Fruit fly (Drosophila melanogaster) whole organism, prepupa: Measurements from ENCODE around the gene CG13457.
A peak's percentile ranks its signal among the peaks of the same experiment; 100 is the strongest.

ENCODE experiments used
- Blimp-1 ChIP-seq: fragments of 200-800 bp; sonication (Bioruptor generic); optimal IDR thresholded peaks from 3 replicates; lab custom pipeline; 2017; ENCODE audit warnings: missing biosample characterization, missing genetic modification characterization, mild to moderate bottlenecking, moderate library complexity, missing genetic modification reagents
- CG10631 ChIP-seq: fragments of 200-800 bp; sonication (Bioruptor generic); optimal IDR thresholded peaks from 2 replicates; lab custom pipeline; 2016; ENCODE audit warnings: missing biosample characterization, missing genetic modification characterization
- CG11294 ChIP-seq: fragments of 200-800 bp; sonication (Bioruptor generic); IDR thresholded peaks from 2 replicates; pipeline ENCODE4 v1.3.6; 2022; ENCODE audit warnings: missing biosample characterization, missing genetic modification characterization
- CG11762 ChIP-seq: fragments of 200-800 bp; sonication (Bioruptor generic); optimal IDR thresholded peaks from 3 replicates; lab custom pipeline; 2016; ENCODE audit warnings: missing biosample characterization, missing genetic modification characterization; ENCODE audit not compliant: insufficient read depth
- CG11902 ChIP-seq: fragments of 200-800 bp; sonication (Bioruptor generic); optimal IDR thresholded peaks from 3 replicates; lab custom pipeline; 2016; ENCODE audit warnings: missing biosample characterization, missing genetic modification characterization
- CG15336 ChIP-seq: fragments of 200-800 bp; sonication (Bioruptor generic); IDR thresholded peaks from 2 replicates; pipeline ENCODE4 v1.3.6; 2022; ENCODE audit warnings: missing biosample characterization, missing genetic modification characterization
- CG16779 ChIP-seq: fragments of 200-800 bp; sonication (Bioruptor generic); optimal IDR thresholded peaks from 3 replicates; lab custom pipeline; 2017; ENCODE audit warnings: missing biosample characterization, mild to moderate bottlenecking, missing genetic modification characterization
- CG3032 ChIP-seq: fragments of 200-800 bp; optimal IDR thresholded peaks from 2 replicates; lab custom pipeline; 2019; ENCODE audit warnings: missing biosample characterization, mild to moderate bottlenecking, missing genetic modification characterization, moderate library complexity
- CG34406 ChIP-seq: fragments of 200-800 bp; sonication (Bioruptor generic); optimal IDR thresholded peaks from 3 replicates; lab custom pipeline; 2016; ENCODE audit warnings: missing biosample characterization, missing genetic modification characterization
- CG3919 ChIP-seq: fragments of 200-800 bp; sonication (Bioruptor generic); optimal IDR thresholded peaks from 3 replicates; lab custom pipeline; 2016; ENCODE audit warnings: missing biosample characterization, missing genetic modification characterization
- CG4318 ChIP-seq: fragments of 200-800 bp; sonication (Bioruptor generic); optimal IDR thresholded peaks from 3 replicates; lab custom pipeline; 2017; ENCODE audit warnings: missing biosample characterization, mild to moderate bottlenecking, missing genetic modification characterization
- CG6163 ChIP-seq: fragments of 200-800 bp; sonication (Bioruptor generic); IDR thresholded peaks from 3 replicates; pipeline ENCODE4 v1.3.6; 2022; ENCODE audit warnings: missing biosample characterization, missing genetic modification characterization
- CG6276 ChIP-seq: fragments of 200-800 bp; sonication (Bioruptor generic); optimal IDR thresholded peaks from 2 replicates; lab custom pipeline; 2017; ENCODE audit warnings: missing biosample characterization, mild to moderate bottlenecking, missing genetic modification characterization
- CG6792 ChIP-seq: fragments of 200-800 bp; sonication (Bioruptor generic); optimal IDR thresholded peaks from 3 replicates; lab custom pipeline; 2016; ENCODE audit warnings: missing biosample characterization, missing genetic modification characterization
- CG6808 ChIP-seq: fragments of 200-800 bp; sonication (Bioruptor generic); optimal IDR thresholded peaks from 3 replicates; lab custom pipeline; 2017; ENCODE audit warnings: missing biosample characterization, missing genetic modification characterization, mild to moderate bottlenecking, moderate library complexity, missing genetic modification reagents
- CG6854 ChIP-seq: fragments of 200-800 bp; sonication (Bioruptor generic); optimal IDR thresholded peaks from 2 replicates; lab custom pipeline; 2017; ENCODE audit warnings: missing biosample characterization, mild to moderate bottlenecking, missing genetic modification characterization
- CG7368 ChIP-seq: fragments of 200-800 bp; sonication (Bioruptor generic); optimal IDR thresholded peaks from 3 replicates; lab custom pipeline; 2016; ENCODE audit warnings: missing biosample characterization, missing genetic modification characterization
- CG8119 ChIP-seq: fragments of 200-800 bp; sonication (Bioruptor generic); IDR thresholded peaks from 3 replicates; pipeline ENCODE4 v1.3.6; 2022; ENCODE audit warnings: missing biosample characterization, missing genetic modification characterization
- CG8319 ChIP-seq: fragments of 200-800 bp; sonication (Bioruptor generic); optimal IDR thresholded peaks from 3 replicates; lab custom pipeline; 2016; ENCODE audit warnings: missing biosample characterization, missing genetic modification characterization
- CG8632 ChIP-seq: fragments of 200-800 bp; sonication (Bioruptor generic); optimal IDR thresholded peaks from 3 replicates; lab custom pipeline; 2016; ENCODE audit warnings: missing biosample characterization, missing genetic modification characterization
- CG9139 ChIP-seq: fragments of 200-800 bp; sonication (Bioruptor generic); optimal IDR thresholded peaks from 3 replicates; lab custom pipeline; 2017; ENCODE audit warnings: missing biosample characterization, mild to moderate bottlenecking, missing genetic modification characterization
- Eip75B ChIP-seq: fragments of 200-800 bp; sonication (Bioruptor generic); optimal IDR thresholded peaks from 3 replicates; lab custom pipeline; 2016; ENCODE audit warnings: missing biosample characterization, missing genetic modification characterization
- Eip78C ChIP-seq: fragments of 200-800 bp; sonication (Bioruptor generic); peaks from one replicate; lab custom pipeline; 2016; ENCODE audit warnings: missing biosample characterization, missing genetic modification characterization
- Ets21C ChIP-seq: fragments of 200-800 bp; sonication (Bioruptor generic); optimal IDR thresholded peaks from 3 replicates; lab custom pipeline; 2016; ENCODE audit warnings: missing biosample characterization, missing genetic modification characterization
- Ets96B ChIP-seq: fragments of 200-800 bp; optimal IDR thresholded peaks from 2 replicates; lab custom pipeline; 2019; ENCODE audit warnings: missing biosample characterization, mild to moderate bottlenecking, missing genetic modification characterization, moderate library complexity
- Gug ChIP-seq: fragments of 200-800 bp; sonication (Bioruptor generic); IDR thresholded peaks from 2 replicates; pipeline ENCODE4 v1.3.6; 2022; ENCODE audit warnings: missing biosample characterization, missing genetic modification characterization
- Hr38 ChIP-seq: sonication (Bioruptor generic); optimal IDR thresholded peaks from 2 replicates; lab custom pipeline; 2016; ENCODE audit warnings: missing biosample characterization, missing genetic modification characterization
- Hr39 ChIP-seq: fragments of 200-800 bp; sonication (Bioruptor generic); optimal IDR thresholded peaks from 2 replicates; lab custom pipeline; 2016; ENCODE audit warnings: missing biosample characterization, missing genetic modification characterization
- Hr4 ChIP-seq: fragments of 200-800 bp; sonication (Bioruptor generic); optimal IDR thresholded peaks from 3 replicates; lab custom pipeline; 2016; ENCODE audit warnings: missing biosample characterization, missing genetic modification characterization
- Lpt ChIP-seq: fragments of 200-800 bp; sonication (Bioruptor generic); optimal IDR thresholded peaks from 3 replicates; lab custom pipeline; 2016; ENCODE audit warnings: missing biosample characterization, missing genetic modification characterization
- Met ChIP-seq: fragments of 200-800 bp; sonication (Bioruptor generic); optimal IDR thresholded peaks from 3 replicates; lab custom pipeline; 2016; ENCODE audit warnings: missing biosample characterization, missing genetic modification characterization
- OdsH ChIP-seq: fragments of 200-800 bp; sonication (Bioruptor generic); optimal IDR thresholded peaks from 3 replicates; lab custom pipeline; 2016; ENCODE audit warnings: missing biosample characterization, missing genetic modification characterization
- Smox ChIP-seq: fragments of 200-800 bp; sonication (Bioruptor generic); optimal IDR thresholded peaks from 3 replicates; lab custom pipeline; 2016; ENCODE audit warnings: missing biosample characterization, missing genetic modification characterization
- Sox102F ChIP-seq: fragments of 200-800 bp; sonication (Bioruptor generic); optimal IDR thresholded peaks from 2 replicates; lab custom pipeline; 2016; ENCODE audit warnings: missing biosample characterization, mild to moderate bottlenecking, missing genetic modification characterization
- Sox15 ChIP-seq: fragments of 200-800 bp; sonication (Bioruptor generic); optimal IDR thresholded peaks from 3 replicates; lab custom pipeline; 2016; ENCODE audit warnings: missing biosample characterization, missing genetic modification characterization
- achi ChIP-seq: fragments of 200-800 bp; sonication (Bioruptor generic); optimal IDR thresholded peaks from 3 replicates; lab custom pipeline; 2016; ENCODE audit warnings: missing biosample characterization, missing genetic modification characterization
- acj6 ChIP-seq: fragments of 200-800 bp; sonication (Bioruptor generic); optimal IDR thresholded peaks from 3 replicates; lab custom pipeline; 2016; ENCODE audit warnings: missing biosample characterization, missing genetic modification characterization
- eg ChIP-seq: fragments of 200-800 bp; sonication (Bioruptor generic); IDR thresholded peaks from 3 replicates; pipeline ENCODE4 v1.3.6; 2022; ENCODE audit warnings: missing biosample characterization, missing genetic modification characterization
- esn ChIP-seq: fragments of 200-800 bp; sonication (Bioruptor generic); optimal IDR thresholded peaks from 2 replicates; lab custom pipeline; 2016; ENCODE audit warnings: missing biosample characterization, mild to moderate bottlenecking, missing genetic modification characterization, moderate library complexity
- fd59A ChIP-seq: fragments of 200-800 bp; sonication (Bioruptor generic); optimal IDR thresholded peaks from 2 replicates; lab custom pipeline; 2017; ENCODE audit warnings: missing biosample characterization, mild to moderate bottlenecking, missing genetic modification characterization, missing genetic modification reagents
- fd85E ChIP-seq: fragments of 200-800 bp; sonication (Bioruptor generic); optimal IDR thresholded peaks from 3 replicates; lab custom pipeline; 2016; ENCODE audit warnings: missing biosample characterization, missing genetic modification characterization
- fkh ChIP-seq: fragments of 200-800 bp; sonication (Bioruptor generic); optimal IDR thresholded peaks from 3 replicates; lab custom pipeline; 2017; ENCODE audit warnings: missing biosample characterization, mild to moderate bottlenecking, missing genetic modification characterization, moderate library complexity
- lz ChIP-seq: fragments of 200-800 bp; sonication (Bioruptor generic); optimal IDR thresholded peaks from 3 replicates; lab custom pipeline; 2016; ENCODE audit warnings: missing biosample characterization, missing genetic modification characterization
- net ChIP-seq: fragments of 200-800 bp; sonication (Bioruptor generic); optimal IDR thresholded peaks from 3 replicates; lab custom pipeline; 2016; ENCODE audit warnings: missing biosample characterization, missing genetic modification characterization
- pdm3 ChIP-seq: fragments of 200-800 bp; sonication (Bioruptor generic); optimal IDR thresholded peaks from 3 replicates; lab custom pipeline; 2016; ENCODE audit warnings: missing biosample characterization, missing genetic modification characterization
- salr ChIP-seq, 2 experiments: fragments of 200-800 bp; sonication (Bioruptor generic); optimal IDR thresholded peaks; 3 replicates each; lab custom pipeline; 2016 to 2018; ENCODE audit warnings: missing biosample characterization in 2 of 2, missing genetic modification characterization in 2 of 2, mild to moderate bottlenecking in 1 of 2
- spab ChIP-seq: fragments of 200-800 bp; sonication (Bioruptor generic); optimal IDR thresholded peaks from 2 replicates; lab custom pipeline; 2017; ENCODE audit warnings: missing biosample characterization, mild to moderate bottlenecking, missing genetic modification characterization, missing genetic modification reagents
- ss ChIP-seq, 2 experiments: fragments of 200-800 bp; sonication (Bioruptor generic); optimal IDR thresholded peaks; 2 replicates in 1 of 2; 3 replicates in 1 of 2; lab custom pipeline; 2017 to 2018; ENCODE audit warnings: mild to moderate bottlenecking in 2 of 2, missing biosample characterization in 2 of 2, missing genetic modification characterization in 2 of 2, moderate library complexity in 1 of 2
- svp ChIP-seq: fragments of 200-800 bp; sonication (Bioruptor generic); peaks from one replicate; lab custom pipeline; 2016; ENCODE audit warnings: missing biosample characterization, missing genetic modification characterization
- topi ChIP-seq: fragments of 200-800 bp; sonication (Bioruptor generic); optimal IDR thresholded peaks from 3 replicates; lab custom pipeline; 2016; ENCODE audit warnings: missing biosample characterization, missing genetic modification characterization
- vri ChIP-seq: fragments of 200-800 bp; sonication (Bioruptor generic); optimal IDR thresholded peaks from 3 replicates; lab custom pipeline; 2016; ENCODE audit warnings: missing biosample characterization, mild to moderate bottlenecking, missing genetic modification characterization

The CG13457 gene

DNA sequence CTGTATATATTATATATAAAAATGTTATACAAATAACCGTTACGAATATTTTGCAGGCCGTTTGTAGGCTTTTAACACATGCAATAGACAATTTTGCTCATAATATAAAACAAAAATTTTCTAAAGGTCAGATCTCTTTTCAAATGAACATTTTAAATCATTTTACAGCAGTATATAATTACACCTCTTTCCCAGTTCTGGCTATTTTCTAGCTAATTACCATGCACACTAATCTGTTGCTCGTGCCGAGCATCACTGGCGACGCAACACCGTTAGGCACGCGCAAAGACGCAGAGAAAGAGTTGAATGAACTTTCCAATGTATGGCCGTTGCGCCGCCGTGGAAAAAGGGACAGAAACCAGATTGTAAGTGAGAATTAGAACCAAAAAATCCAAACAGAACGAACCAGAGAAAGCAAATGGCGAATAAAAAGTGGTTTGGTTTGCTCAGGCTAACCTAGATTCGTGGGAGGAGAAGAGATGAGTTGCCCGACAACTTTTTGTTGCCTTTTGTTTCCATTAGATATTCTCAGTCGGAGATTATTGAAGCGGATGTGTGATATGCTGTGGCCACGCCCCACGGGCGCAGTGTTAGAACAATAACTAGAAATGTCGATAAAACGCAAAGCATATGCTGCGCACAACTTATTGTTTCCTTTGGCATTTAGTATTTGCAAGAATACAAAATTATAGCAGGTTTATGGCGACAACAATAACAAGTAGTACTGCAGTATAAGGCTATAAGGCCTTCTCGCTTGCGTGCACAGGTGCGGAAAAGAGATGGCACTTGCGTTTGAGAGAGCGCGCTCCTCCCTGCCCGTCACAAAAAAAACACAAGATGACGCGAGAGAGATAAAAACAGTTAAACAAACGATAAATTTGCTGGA, 10.2 kb upstream of the CG13457 start:
- TF ChIP-seq Eip78C (GFP tag; lab: Kevin White, UChicago) (peak; percentile 62), CG3032 (tag; lab: Kevin White, UChicago) (no peak), OdsH (GFP tag; lab: Kevin White, UChicago) (no peak), salr (GFP tag; optimal IDR thresholded peaks at IDR 0.05; lab: Kevin White, UChicago) (peak in 1 of 2 experiments; percentile 18), CG9139 (GFP tag; lab: Kevin White, UChicago) (no peak), eg (GFP tag; lab: Robert Waterston, UW) (peak; percentile 50), CG8632 (GFP tag; lab: Kevin White, UChicago) (no peak), Ets96B (tag; lab: Kevin White, UChicago) (no peak), Ets21C (GFP tag; lab: Kevin White, UChicago) (no peak), Blimp-1 (GFP tag; lab: Kevin White, UChicago) (no peak), Hr38 (GFP tag; lab: Kevin White, UChicago) (no peak), CG6854 (GFP tag; lab: Kevin White, UChicago) (no peak), vri (GFP tag; lab: Kevin White, UChicago) (peak; percentile 55), Gug (GFP tag; lab: Robert Waterston, UW) (no peak), fd59A (no peak), CG11762 (no peak), Smox (GFP tag; lab: Kevin White, UChicago) (peak; percentile 9), CG6163 (GFP tag; lab: Robert Waterston, UW) (peak; percentile 71), pdm3 (GFP tag; lab: Kevin White, UChicago) (no peak), Lpt (GFP tag; lab: Kevin White, UChicago) (peak; percentile 61), topi (GFP tag; lab: Kevin White, UChicago) (no peak), lz (no peak), CG4318 (GFP tag; lab: Kevin White, UChicago) (no peak), Eip75B (GFP tag; lab: Kevin White, UChicago) (no peak), CG34406 (GFP tag; lab: Kevin White, UChicago) (no peak), Hr39 (GFP tag; lab: Kevin White, UChicago) (peak; percentile 11), CG3919 (GFP tag; lab: Kevin White, UChicago) (peak; percentile 25), ss (GFP tag; optimal IDR thresholded peaks at IDR 0.05; lab: Kevin White, UChicago) (peak; percentile 17 to 48), Sox102F (GFP tag; lab: Kevin White, UChicago) (no peak), CG15336 (peak; percentile 49; the same call in 1 of the 2 replicates), CG16779 (tag; lab: Kevin White, UChicago) (no peak), net (GFP tag; lab: Kevin White, UChicago) (peak; percentile 54), CG6808 (GFP tag; lab: Kevin White, UChicago) (no peak), CG11902 (GFP tag; lab: Kevin White, UChicago) (no peak), CG8319 (GFP tag; lab: Kevin White, UChicago) (no peak), esn (GFP tag; lab: Kevin White, UChicago) (peak; percentile 46), spab (GFP tag; lab: Kevin White, UChicago) (no peak), CG6792 (GFP tag; lab: Kevin White, UChicago) (no peak), Sox15 (GFP tag; lab: Kevin White, UChicago) (no peak), fkh (GFP tag; lab: Kevin White, UChicago) (peak; percentile 59), fd85E (GFP tag; lab: Kevin White, UChicago) (no peak), CG6276 (GFP tag; lab: Kevin White, UChicago) (no peak), CG11294 (GFP tag; lab: Robert Waterston, UW) (no peak), Hr4 (no peak), svp (GFP tag; lab: Kevin White, UChicago) (no peak), CG7368 (GFP tag; lab: Kevin White, UChicago) (no peak), CG10631 (GFP tag; lab: Kevin White, UChicago) (no peak), acj6 (GFP tag; lab: Kevin White, UChicago) (peak; percentile 12), achi (GFP tag; lab: Kevin White, UChicago) (no peak), Met (GFP tag; lab: Kevin White, UChicago) (peak; percentile 62), CG8119 (peak; percentile 51)
